Fruit fly (Drosophila melanogaster) Kc167 (cell line): ENCODE data around the gene Atat.

Source experiments
- Myc ChIP-seq: fragments of >200 bp; optimal IDR thresholded peaks from 2 replicates; lab custom pipeline; 2017; ENCODE audit warnings: missing external identifiers
- Sin3A ChIP-seq: fragments of >200 bp; optimal IDR thresholded peaks from 2 replicates; lab custom pipeline; 2018; ENCODE audit warnings: missing external identifiers
- h ChIP-seq: fragments of >200 bp; optimal IDR thresholded peaks from 3 replicates; lab custom pipeline; 2018; ENCODE audit warnings: missing external identifiers
- insv ChIP-seq: fragments of >200 bp; optimal IDR thresholded peaks from 3 replicates; lab custom pipeline; 2018; ENCODE audit warnings: missing external identifiers
- psq ChIP-seq: fragments of >200 bp; optimal IDR thresholded peaks from 2 replicates; lab custom pipeline; 2017; ENCODE audit warnings: missing external identifiers
- ttk ChIP-seq: sonication (Bioruptor generic); optimal IDR thresholded peaks from 2 replicates; lab custom pipeline; 2017; ENCODE audit warnings: missing external identifiers

Gene Atat

dm6 chr3L:9372278-9372975 lies 54.1 kb downstream of the Atat start, which contains the start of the genes Hsp67Bc, CG4456 and Hsp22:
Hsp67Bc (minus strand) TSS chr3L:9372497.
CG4456 (plus strand) TSS chr3L:9372722.
Hsp22 (plus strand) TSS chr3L:9372931.
- TF ChIP-seq insv (lab: Kevin White, UChicago) (no peak), psq (lab: Kevin White, UChicago) (no peak), ttk (lab: Kevin White, UChicago) (no peak), h (lab: Kevin White, UChicago) (no peak), Myc (no peak), Sin3A (no peak)

dm6 chr3L:9370907-9371365 lies 55.6 kb downstream of the Atat start, which contains the start of gene Fdx1:
Fdx1 (minus strand) TSS chr3L:9371238.
- TF ChIP-seq psq (lab: Kevin White, UChicago) (no peak), ttk (lab: Kevin White, UChicago) (no peak), Myc (no peak), h (lab: Kevin White, UChicago) (no peak), Sin3A (no peak), insv (lab: Kevin White, UChicago) (no peak)

- no peak for TF ChIP-seq Myc
- no peak for TF ChIP-seq h (lab: Kevin White, UChicago)
- no peak for TF ChIP-seq insv (lab: Kevin White, UChicago)
- no peak for TF ChIP-seq Sin3A
- no peak for TF ChIP-seq ttk (lab: Kevin White, UChicago)
- no peak for TF ChIP-seq psq (lab: Kevin White, UChicago)
Observed at dm6 chr3L:9368665-9369064, 57.9 kb downstream of the Atat start.

dm6 chr3L:9367431-9367867 lies 59.1 kb downstream of the Atat start:
- TF ChIP-seq Myc, result no peak
- TF ChIP-seq ttk (lab: Kevin White, UChicago), result no peak
- no peak for TF ChIP-seq psq (lab: Kevin White, UChicago)
- TF ChIP-seq h (lab: Kevin White, UChicago), result no peak
- TF ChIP-seq Sin3A, result no peak
- TF ChIP-seq insv (lab: Kevin White, UChicago), result no peak

- TF ChIP-seq psq (lab: Kevin White, UChicago) (peak; percentile 70), Myc (no peak)
Observed at dm6 chr3L:9366850-9367430, 59.6 kb downstream of the Atat start, which contains the start of the genes Klp67A and CG4452. Klp67A (minus strand) TSS chr3L:9367046. CG4452 (plus strand) TSS chr3L:9367377.

- TF ChIP-seq Sin3A, result no peak
- no peak for TF ChIP-seq insv (lab: Kevin White, UChicago)
- TF ChIP-seq h (lab: Kevin White, UChicago), result no peak
- no peak for TF ChIP-seq psq (lab: Kevin White, UChicago)
- TF ChIP-seq ttk (lab: Kevin White, UChicago), result no peak
- no peak for TF ChIP-seq Myc
Observed at dm6 chr3L:9364131-9364530, 62.4 kb downstream of the Atat start, which contains the start of gene mRRF1. mRRF1 (plus strand) TSS chr3L:9364350.
